Fruit fly (Drosophila melanogaster) whole organism, pupa: ENCODE results near the gene CG34450.

ENCODE experiments used
- CG10348 ChIP-seq: fragments of 200-800 bp; sonication (Bioruptor generic); IDR thresholded peaks from 2 replicates; pipeline ENCODE4 v1.3.6; 2022; ENCODE audit warnings: missing biosample characterization, missing genetic modification characterization
- CG12605 ChIP-seq: fragments of 200-800 bp; sonication (Bioruptor generic); IDR thresholded peaks from 2 replicates; pipeline ENCODE4 v1.3.6; 2022; ENCODE audit warnings: missing biosample characterization, missing genetic modification characterization
- CG13204 ChIP-seq: fragments of 200-800 bp; sonication (Bioruptor generic); optimal IDR thresholded peaks from 2 replicates; lab custom pipeline; 2018; ENCODE audit warnings: missing biosample characterization, mild to moderate bottlenecking, missing genetic modification characterization, moderate library complexity
- CG14655 ChIP-seq: fragments of 200-800 bp; sonication (Bioruptor generic); optimal IDR thresholded peaks from 3 replicates; lab custom pipeline; 2017; ENCODE audit warnings: mild to moderate bottlenecking, missing biosample characterization, missing genetic modification reagents, missing genetic modification characterization
- CG15710 ChIP-seq: fragments of 200-800 bp; sonication (Bioruptor generic); optimal IDR thresholded peaks from 2 replicates; lab custom pipeline; 2018; ENCODE audit warnings: missing biosample characterization, mild to moderate bottlenecking, missing genetic modification characterization, moderate library complexity
- CG17806 ChIP-seq: fragments of 200-800 bp; sonication (Bioruptor generic); optimal IDR thresholded peaks from 2 replicates; lab custom pipeline; 2018; ENCODE audit warnings: missing biosample characterization, mild to moderate bottlenecking, missing genetic modification characterization, moderate library complexity
- CG32121 ChIP-seq: fragments of 200-800 bp; sonication (Bioruptor generic); IDR thresholded peaks from 2 replicates; pipeline ENCODE4 v1.3.6; 2022; ENCODE audit warnings: missing biosample characterization, missing genetic modification characterization
- CG34367 ChIP-seq: fragments of 200-800 bp; sonication (Bioruptor generic); optimal IDR thresholded peaks from 2 replicates; lab custom pipeline; 2018; ENCODE audit warnings: missing biosample characterization, mild to moderate bottlenecking, missing genetic modification characterization
- CG4496 ChIP-seq: fragments of 200-800 bp; sonication (Bioruptor generic); IDR thresholded peaks from 3 replicates; pipeline ENCODE4 v1.3.6; 2022; ENCODE audit warnings: missing biosample characterization, missing genetic modification characterization
- CG8159 ChIP-seq: fragments of 200-800 bp; sonication (Bioruptor generic); optimal IDR thresholded peaks from 3 replicates; lab custom pipeline; 2018; ENCODE audit warnings: missing biosample characterization, mild to moderate bottlenecking, missing genetic modification characterization, moderate library complexity
- CG8301 ChIP-seq: fragments of 200-800 bp; sonication (Bioruptor generic); optimal IDR thresholded peaks from 2 replicates; lab custom pipeline; 2018; ENCODE audit warnings: missing biosample characterization, mild to moderate bottlenecking, missing genetic modification characterization
- CG9948 ChIP-seq: fragments of 200-800 bp; sonication (Bioruptor generic); optimal IDR thresholded peaks from 2 replicates; lab custom pipeline; 2018; ENCODE audit warnings: missing biosample characterization, mild to moderate bottlenecking, missing genetic modification characterization, moderate library complexity
- D1 ChIP-seq: fragments of 200-800 bp; sonication (Bioruptor generic); optimal IDR thresholded peaks from 2 replicates; lab custom pipeline; 2018; ENCODE audit warnings: missing biosample characterization, mild to moderate bottlenecking, missing genetic modification characterization, moderate library complexity
- EcR ChIP-seq: fragments of 200-800 bp; sonication (Bioruptor generic); optimal IDR thresholded peaks from 3 replicates; lab custom pipeline; 2019; ENCODE audit warnings: missing biosample characterization, missing genetic modification characterization, mild to moderate bottlenecking, moderate library complexity, missing genetic modification reagents
- Ets98B ChIP-seq: fragments of 200-800 bp; sonication (Bioruptor generic); IDR thresholded peaks from 2 replicates; pipeline ENCODE4 v1.3.6; 2022; ENCODE audit warnings: missing biosample characterization, missing genetic modification characterization
- Pif1A ChIP-seq: fragments of 200-800 bp; sonication (Bioruptor generic); optimal IDR thresholded peaks from 3 replicates; lab custom pipeline; 2016; ENCODE audit warnings: missing biosample characterization, missing genetic modification characterization
- Pif1B ChIP-seq: fragments of 200-800 bp; sonication (Bioruptor generic); optimal IDR thresholded peaks from 3 replicates; lab custom pipeline; 2016; ENCODE audit warnings: missing biosample characterization, missing genetic modification characterization
- Snoo ChIP-seq: fragments of 200-800 bp; sonication (Bioruptor generic); optimal IDR thresholded peaks from 3 replicates; lab custom pipeline; 2017; ENCODE audit warnings: missing biosample characterization, mild to moderate bottlenecking, missing genetic modification characterization, inconsistent platforms
- fd96Ca ChIP-seq: fragments of 200-800 bp; sonication (Bioruptor generic); IDR thresholded peaks from 3 replicates; pipeline ENCODE4 v1.3.6; 2022; ENCODE audit warnings: missing biosample characterization, missing genetic modification characterization
- gl ChIP-seq: fragments of 200-800 bp; sonication (Bioruptor generic); optimal IDR thresholded peaks from 2 replicates; lab custom pipeline; 2018; ENCODE audit warnings: missing biosample characterization, mild to moderate bottlenecking, missing genetic modification characterization
- rn ChIP-seq: fragments of 200-800 bp; sonication (Bioruptor generic); IDR thresholded peaks from 2 replicates; pipeline ENCODE4 v1.3.6; 2022; ENCODE audit warnings: missing biosample characterization, missing genetic modification characterization

CG34450 gene

dm6 chrX:9330387-9330786 lies at the start of gene CG34450:
TSS of gene CG34450 (minus strand) at chrX:9330487.
- TF ChIP-seq CG13204 (GFP tag; lab: Kevin White, UChicago) (no peak), CG32121 (GFP tag; lab: Robert Waterston, UW) (no peak), D1 (tag; lab: Kevin White, UChicago) (no peak), CG8159 (tag; lab: Kevin White, UChicago) (no peak), gl (tag; lab: Kevin White, UChicago) (no peak), Snoo (tag; lab: Kevin White, UChicago) (no peak), CG15710 (tag; lab: Kevin White, UChicago) (no peak), CG4496 (GFP tag; lab: Robert Waterston, UW) (no peak), fd96Ca (GFP tag; lab: Robert Waterston, UW) (no peak), Pif1B (GFP tag; lab: Kevin White, UChicago) (no peak), CG9948 (no peak), rn (GFP tag; lab: Robert Waterston, UW) (no peak), CG12605 (no peak)

- TF ChIP-seq D1 (tag; lab: Kevin White, UChicago) (no peak), CG10348 (GFP tag; lab: Robert Waterston, UW) (no peak), fd96Ca (GFP tag; lab: Robert Waterston, UW) (no peak), CG12605 (no peak), CG15710 (tag; lab: Kevin White, UChicago) (peak; percentile 4), Pif1B (GFP tag; lab: Kevin White, UChicago) (peak; percentile 21), CG8301 (tag; lab: Kevin White, UChicago) (no peak), CG32121 (GFP tag; lab: Robert Waterston, UW) (no peak), CG17806 (tag; lab: Kevin White, UChicago) (no peak), CG34367 (tag; lab: Kevin White, UChicago) (no peak), CG14655 (no peak), CG13204 (GFP tag; lab: Kevin White, UChicago) (no peak), Pif1A (no peak), EcR (peak; percentile 42), Ets98B (GFP tag; lab: Robert Waterston, UW) (no peak), gl (tag; lab: Kevin White, UChicago) (peak; percentile 15), CG8159 (tag; lab: Kevin White, UChicago) (no peak), rn (GFP tag; lab: Robert Waterston, UW) (no peak), CG4496 (GFP tag; lab: Robert Waterston, UW) (peak; percentile 10; the same call in 1 of the 3 replicates), CG9948 (no peak), Snoo (tag; lab: Kevin White, UChicago) (no peak)
Measured at dm6 chrX:9355996-9356708, 25.9 kb upstream of the CG34450 start, which contains the start of the genes Zdhhc8 and BCL7-like. TSS of gene Zdhhc8 (minus strand) at chrX:9356227. TSS of gene BCL7-like (plus strand) at chrX:9356634.

- TF ChIP-seq rn (GFP tag; lab: Robert Waterston, UW) (no peak), Pif1B (GFP tag; lab: Kevin White, UChicago) (no peak), fd96Ca (GFP tag; lab: Robert Waterston, UW) (no peak), Pif1A (no peak), D1 (tag; lab: Kevin White, UChicago) (no peak), EcR (no peak), CG15710 (tag; lab: Kevin White, UChicago) (no peak)
- TF ChIP-seq, all 21 proteins: peak for 0
Measured at dm6 chrX:9355193-9355995, 25.1 kb upstream of the CG34450 start.

- 0 out of 3 replicates have a peak, but pooled peaks have one; percentile 40 for TF ChIP-seq fd96Ca (GFP tag; lab: Robert Waterston, UW)
- no peak for TF ChIP-seq CG4496 (GFP tag; lab: Robert Waterston, UW)
Measured at dm6 chrX:9354773-9355172, 24.5 kb upstream of the CG34450 start.

dm6 chrX:9352112-9353096 lies 22.1 kb upstream of the CG34450 start:
- TF ChIP-seq Pif1A (peak; percentile 42), Ets98B (GFP tag; lab: Robert Waterston, UW) (peak; percentile 64), EcR (no peak), CG13204 (GFP tag; lab: Kevin White, UChicago) (no peak), CG12605 (peak; percentile 44; the same call in 1 of the 2 replicates), CG34367 (tag; lab: Kevin White, UChicago) (peak; percentile 16), gl (tag; lab: Kevin White, UChicago) (no peak), CG4496 (GFP tag; lab: Robert Waterston, UW) (peak; percentile 72), Pif1B (GFP tag; lab: Kevin White, UChicago) (no peak), Snoo (tag; lab: Kevin White, UChicago) (peak; percentile 60), CG32121 (GFP tag; lab: Robert Waterston, UW) (peak; percentile 58), CG9948 (peak; percentile 38), CG14655 (peak; percentile 54), CG10348 (GFP tag; lab: Robert Waterston, UW) (0 out of 2 replicates have a peak, but pooled peaks have one; percentile 21), CG15710 (tag; lab: Kevin White, UChicago) (peak; percentile 27), CG17806 (tag; lab: Kevin White, UChicago) (peak; percentile 40), fd96Ca (GFP tag; lab: Robert Waterston, UW) (0 out of 3 replicates have a peak, but pooled peaks have one; percentile 13), rn (GFP tag; lab: Robert Waterston, UW) (peak; percentile 43), D1 (tag; lab: Kevin White, UChicago) (no peak), CG8159 (tag; lab: Kevin White, UChicago) (peak; percentile 47), CG8301 (tag; lab: Kevin White, UChicago) (peak; percentile 43)
